Fruit fly (Drosophila melanogaster) Kc167 (cell line): ENCODE data around the gene CG12506.

Experiments
- Sin3A ChIP-seq: fragments of >200 bp; optimal IDR thresholded peaks from 2 replicates; lab custom pipeline; 2018; ENCODE audit warnings: missing external identifiers
- h ChIP-seq: fragments of >200 bp; optimal IDR thresholded peaks from 3 replicates; lab custom pipeline; 2018; ENCODE audit warnings: missing external identifiers
- psq ChIP-seq: fragments of >200 bp; optimal IDR thresholded peaks from 2 replicates; lab custom pipeline; 2017; ENCODE audit warnings: missing external identifiers
- ttk ChIP-seq: sonication (Bioruptor generic); optimal IDR thresholded peaks from 2 replicates; lab custom pipeline; 2017; ENCODE audit warnings: missing external identifiers

- TF ChIP-seq ttk (lab: Kevin White, UChicago), result no peak
- no peak for TF ChIP-seq Sin3A (lab: Kevin White, UChicago)
- no peak for TF ChIP-seq psq (lab: Kevin White, UChicago)
- TF ChIP-seq h (lab: Kevin White, UChicago), result no peak
Measured at dm6 chr2L:735772-736171, 37.6 kb upstream of the CG12506 start.
